Worm (Caenorhabditis elegans) whole organism, L4 larva: ENCODE data around the gene C13A2.9.

Experiments used
- aly-2 ChIP-seq: sonication (generic microtip); optimal IDR thresholded peaks from 2 replicates; lab custom pipeline; 2018; ENCODE audit warnings: missing biosample characterization, missing genetic modification characterization
- nhr-111 ChIP-seq: fragments of 200-800 bp; sonication (Bioruptor generic); optimal IDR thresholded peaks from 2 replicates; lab custom pipeline; 2018; ENCODE audit warnings: mild to moderate bottlenecking, missing genetic modification characterization, missing compliant biosample characterization
- nhr-6 ChIP-seq: fragments of 150-350 bp; optimal IDR thresholded peaks from 2 replicates; lab custom pipeline; 2014; ENCODE audit warnings: missing biosample characterization, missing genetic modification characterization
- nhr-77 ChIP-seq: fragments of 150-350 bp; optimal IDR thresholded peaks from 2 replicates; lab custom pipeline; 2014; ENCODE audit warnings: missing biosample characterization, missing genetic modification characterization
- snpc-4 ChIP-seq: fragments of 150-350 bp; optimal IDR thresholded peaks from 2 replicates; lab custom pipeline; 2014; ENCODE audit warnings: missing biosample characterization, missing genetic modification characterization
- unc-39 ChIP-seq: sonication (generic microtip); optimal IDR thresholded peaks from 2 replicates; lab custom pipeline; 2017; ENCODE audit warnings: missing biosample characterization, missing genetic modification characterization
- zip-11 ChIP-seq: fragments of 200-800 bp; sonication (Bioruptor generic); IDR thresholded peaks from 2 replicates; pipeline ENCODE4 v1.3.6; 2022; ENCODE audit warnings: missing genetic modification characterization, missing compliant biosample characterization

DNA sequence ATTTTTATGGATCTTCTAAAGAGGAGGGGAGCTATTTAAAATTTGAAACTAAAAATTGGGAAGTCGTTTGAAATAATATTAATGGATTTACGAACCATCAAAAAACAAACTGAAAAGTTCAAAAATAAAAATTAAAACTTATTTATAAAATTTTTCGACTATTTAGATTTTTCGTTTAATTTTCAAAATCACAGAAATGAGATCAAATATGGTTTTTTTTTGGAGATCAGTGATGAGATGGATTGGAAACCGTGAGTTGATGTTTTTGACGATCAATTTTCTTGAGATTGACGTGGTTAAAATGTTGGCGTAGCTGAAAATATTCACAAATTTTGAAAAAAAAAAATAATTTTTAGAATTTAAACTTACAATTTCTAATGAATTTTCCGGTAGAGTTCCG is 45.0 kb downstream of the C13A2.9 start, which contains the start of gene C13F10.5:
- TF ChIP-seq unc-39 (tag; lab: Kevin White, UChicago): no peak
- no peak for TF ChIP-seq nhr-77 (tag; lab: Kevin White, UChicago)
- TF ChIP-seq aly-2 (tag; lab: Kevin White, UChicago): no peak
- TF ChIP-seq snpc-4 (tag; lab: Kevin White, UChicago): no peak
- TF ChIP-seq nhr-111: no peak
- TF ChIP-seq nhr-6 (tag; lab: Kevin White, UChicago): no peak
- no peak for TF ChIP-seq zip-11 (GFP tag; lab: Robert Waterston, UW)
